Fruit fly (Drosophila melanogaster) whole organism, embryonic: ENCODE measurements around the gene CG34117.

ENCODE experiments used
- CG10431 ChIP-seq: fragments of 200-800 bp; sonication (Bioruptor generic); optimal IDR thresholded peaks from 3 replicates; lab custom pipeline; 2018; ENCODE audit warnings: missing biosample characterization, mild to moderate bottlenecking, missing genetic modification characterization
- CG12236 ChIP-seq: fragments of 200-800 bp; sonication (Bioruptor generic); optimal IDR thresholded peaks from 2 replicates; lab custom pipeline; 2016; ENCODE audit warnings: missing biosample characterization, missing genetic modification characterization
- CG12299 ChIP-seq: fragments of 200-800 bp; sonication (Bioruptor generic); optimal IDR thresholded peaks from 2 replicates; lab custom pipeline; 2018; ENCODE audit warnings: missing biosample characterization, mild to moderate bottlenecking, missing genetic modification characterization
- CG12391 ChIP-seq: fragments of 200-800 bp; sonication (Bioruptor generic); optimal IDR thresholded peaks from 3 replicates; lab custom pipeline; 2018; ENCODE audit warnings: missing biosample characterization, mild to moderate bottlenecking, missing genetic modification characterization, moderate library complexity
- CG13894 ChIP-seq: fragments of 200-800 bp; sonication (Bioruptor generic); optimal IDR thresholded peaks from 3 replicates; lab custom pipeline; 2018; ENCODE audit warnings: missing biosample characterization, mild to moderate bottlenecking, missing genetic modification characterization, moderate library complexity
- CG14050 ChIP-seq: fragments of 200-800 bp; sonication (Bioruptor generic); IDR thresholded peaks from 3 replicates; pipeline ENCODE4 v1.3.6; 2022; ENCODE audit warnings: missing biosample characterization, missing genetic modification characterization
- CG16813 ChIP-seq: fragments of 200-800 bp; sonication (Bioruptor generic); IDR thresholded peaks from 3 replicates; pipeline ENCODE4 v1.3.6; 2022; ENCODE audit warnings: missing biosample characterization, missing genetic modification characterization; ENCODE audit not compliant: partially characterized antibody
- CG17328 ChIP-seq: fragments of 200-800 bp; sonication (Bioruptor generic); IDR thresholded peaks from 2 replicates; pipeline ENCODE4 v1.3.6; 2022; ENCODE audit warnings: missing biosample characterization, missing genetic modification characterization
- CG17829 ChIP-seq: fragments of 200-800 bp; optimal IDR thresholded peaks from 2 replicates; lab custom pipeline; 2019; ENCODE audit warnings: missing biosample characterization, mild to moderate bottlenecking, missing genetic modification characterization, moderate library complexity
- CG17912 ChIP-seq: fragments of 200-800 bp; sonication (Bioruptor generic); optimal IDR thresholded peaks from 2 replicates; lab custom pipeline; 2018; ENCODE audit warnings: missing biosample characterization, mild to moderate bottlenecking, missing genetic modification characterization
- CG3065 ChIP-seq: fragments of 200-800 bp; sonication (Bioruptor generic); optimal IDR thresholded peaks from 2 replicates; lab custom pipeline; 2016; ENCODE audit warnings: missing biosample characterization, missing genetic modification characterization
- CG3281 ChIP-seq: fragments of 200-800 bp; sonication (Bioruptor generic); optimal IDR thresholded peaks from 3 replicates; lab custom pipeline; 2017; ENCODE audit warnings: missing biosample characterization, mild to moderate bottlenecking, missing genetic modification characterization
- CG33213 ChIP-seq: fragments of 200-800 bp; sonication (Bioruptor generic); optimal IDR thresholded peaks from 3 replicates; lab custom pipeline; 2016; ENCODE audit warnings: missing biosample characterization, missing genetic modification characterization
- CG43689 ChIP-seq: fragments of 200-800 bp; sonication (Bioruptor generic); IDR thresholded peaks from 2 replicates; pipeline ENCODE4 v1.3.6; 2022; ENCODE audit warnings: missing biosample characterization, missing genetic modification characterization
- CG4820 ChIP-seq: fragments of 200-800 bp; sonication (Bioruptor generic); optimal IDR thresholded peaks from 3 replicates; lab custom pipeline; 2016; ENCODE audit warnings: missing biosample characterization, missing genetic modification characterization
- CG6683 ChIP-seq: fragments of 200-800 bp; sonication (Bioruptor generic); optimal IDR thresholded peaks from 2 replicates; lab custom pipeline; 2017; ENCODE audit warnings: missing biosample characterization, mild to moderate bottlenecking, missing genetic modification characterization, missing genetic modification reagents
- CG8089 ChIP-seq: fragments of 200-800 bp; sonication (Bioruptor generic); optimal IDR thresholded peaks from 3 replicates; lab custom pipeline; 2016; ENCODE audit warnings: missing biosample characterization, missing genetic modification characterization
- Camta ChIP-seq: fragments of 200-800 bp; sonication (Bioruptor generic); optimal IDR thresholded peaks from 2 replicates; lab custom pipeline; 2016; ENCODE audit warnings: missing biosample characterization, missing genetic modification characterization
- CrebB ChIP-seq: fragments of 200-800 bp; sonication (Bioruptor generic); optimal IDR thresholded peaks from 3 replicates; lab custom pipeline; 2018; ENCODE audit warnings: missing biosample characterization, mild to moderate bottlenecking, missing genetic modification characterization
- Drgx ChIP-seq: fragments of 200-800 bp; sonication (Bioruptor generic); IDR thresholded peaks from 2 replicates; pipeline ENCODE4 v1.3.6; 2022; ENCODE audit warnings: missing biosample characterization, missing genetic modification characterization
- GATAe ChIP-seq: fragments of 200-800 bp; sonication (Bioruptor generic); conservative IDR thresholded peaks from 2 replicates; pipeline ENCODE4 v1.3.6; 2022; ENCODE audit warnings: missing biosample characterization, missing genetic modification characterization
- Gug ChIP-seq: fragments of 200-800 bp; sonication (Bioruptor generic); IDR thresholded peaks from 4 replicates; pipeline ENCODE4 v1.3.6; 2022; ENCODE audit warnings: missing biosample characterization, missing genetic modification characterization
- HHEX ChIP-seq: fragments of 200-800 bp; sonication (Bioruptor generic); optimal IDR thresholded peaks from 3 replicates; lab custom pipeline; 2017; ENCODE audit warnings: missing biosample characterization, mild to moderate bottlenecking, missing genetic modification characterization, missing genetic modification reagents
- HLH3B ChIP-seq: fragments of 200-800 bp; sonication (Bioruptor generic); IDR thresholded peaks from 2 replicates; pipeline ENCODE4 v1.3.6; 2022; ENCODE audit warnings: missing biosample characterization, missing genetic modification characterization
- HLH4C ChIP-seq: fragments of 200-800 bp; sonication (Bioruptor generic); IDR thresholded peaks from 3 replicates; pipeline ENCODE4 v1.3.6; 2022; ENCODE audit warnings: missing biosample characterization, missing genetic modification characterization; ENCODE audit not compliant: partially characterized antibody
- Hr51 ChIP-seq, 2 experiments: fragments of 200-800 bp; sonication (Bioruptor generic); optimal IDR thresholded peaks; 2 replicates in 1 of 2; 3 replicates in 1 of 2; lab custom pipeline; 2016 to 2018; ENCODE audit warnings: missing biosample characterization in 2 of 2, missing genetic modification characterization in 2 of 2, mild to moderate bottlenecking in 1 of 2, moderate library complexity in 1 of 2
- Jarid2 ChIP-seq: fragments of 200-800 bp; sonication (Bioruptor generic); optimal IDR thresholded peaks from 3 replicates; lab custom pipeline; 2017; ENCODE audit warnings: mild to moderate bottlenecking, missing biosample characterization, missing genetic modification reagents, missing genetic modification characterization
- Lhr ChIP-seq: fragments of 200-800 bp; sonication (Bioruptor generic); optimal IDR thresholded peaks from 3 replicates; lab custom pipeline; 2017; ENCODE audit warnings: mild to moderate bottlenecking, missing biosample characterization, missing genetic modification reagents, missing genetic modification characterization
- NFAT ChIP-seq: fragments of 200-800 bp; sonication (Bioruptor generic); IDR thresholded peaks from 2 replicates; pipeline ENCODE4 v1.3.6; 2022; ENCODE audit warnings: missing biosample characterization, missing genetic modification characterization
- Opbp ChIP-seq: fragments of 200-800 bp; sonication (Bioruptor generic); IDR thresholded peaks from 3 replicates; pipeline ENCODE4 v1.3.6; 2022; ENCODE audit warnings: missing biosample characterization, missing genetic modification characterization; ENCODE audit not compliant: partially characterized antibody
- PHDP ChIP-seq: fragments of 200-800 bp; sonication (Bioruptor generic); optimal IDR thresholded peaks from 3 replicates; lab custom pipeline; 2018; ENCODE audit warnings: missing biosample characterization, mild to moderate bottlenecking, missing genetic modification characterization, moderate library complexity
- Ptx1 ChIP-seq: fragments of 200-800 bp; sonication (Bioruptor generic); IDR thresholded peaks from 2 replicates; pipeline ENCODE4 v1.3.6; 2022; ENCODE audit warnings: missing biosample characterization, missing genetic modification characterization
- Rfx ChIP-seq: fragments of 200-800 bp; sonication (Bioruptor generic); IDR thresholded peaks from 2 replicates; pipeline ENCODE4 v1.3.6; 2022; ENCODE audit warnings: missing biosample characterization, missing genetic modification characterization
- Spps ChIP-seq: fragments of 200-800 bp; sonication (Bioruptor generic); optimal IDR thresholded peaks from 2 replicates; lab custom pipeline; 2018; ENCODE audit warnings: missing biosample characterization, mild to moderate bottlenecking, missing genetic modification characterization
- Sry-δ ChIP-seq: fragments of 200-800 bp; sonication (Bioruptor generic); optimal IDR thresholded peaks from 2 replicates; lab custom pipeline; 2016; ENCODE audit warnings: missing biosample characterization, missing genetic modification characterization
- Stat92E ChIP-seq, 3 experiments: fragments of >200 bp in 2 of 3; fragments of 200-800 bp in 1 of 3; sonication (Bioruptor generic) in 1 of 3; optimal IDR thresholded peaks; 2 replicates each; lab custom pipeline; 2017 to 2019; ENCODE audit warnings: missing biosample characterization in 3 of 3, missing genetic modification characterization in 3 of 3, mild to moderate bottlenecking in 1 of 3, moderate library complexity in 1 of 3
- aop ChIP-seq: fragments of 200-800 bp; sonication (Bioruptor generic); IDR thresholded peaks from 2 replicates; pipeline ENCODE4 v1.3.6; 2022; ENCODE audit warnings: missing biosample characterization, missing genetic modification characterization
- cas ChIP-seq: fragments of 200-800 bp; sonication (Bioruptor generic); IDR thresholded peaks from 2 replicates; pipeline ENCODE4 v1.3.6; 2022; ENCODE audit warnings: missing biosample characterization, missing genetic modification characterization
- crc ChIP-seq: fragments of 200-800 bp; sonication (Bioruptor generic); optimal IDR thresholded peaks from 2 replicates; lab custom pipeline; 2016; ENCODE audit warnings: missing biosample characterization, missing genetic modification characterization
- dimm ChIP-seq: fragments of 200-800 bp; sonication (Bioruptor generic); IDR thresholded peaks from 2 replicates; pipeline ENCODE4 v1.3.6; 2022; ENCODE audit warnings: missing biosample characterization, missing genetic modification characterization
- dmrt11E ChIP-seq: fragments of 200-800 bp; sonication (Bioruptor generic); optimal IDR thresholded peaks from 3 replicates; lab custom pipeline; 2018; ENCODE audit warnings: missing biosample characterization, mild to moderate bottlenecking, missing genetic modification characterization, moderate library complexity
- fd102C ChIP-seq: fragments of 200-800 bp; sonication (Bioruptor generic); optimal IDR thresholded peaks from 2 replicates; lab custom pipeline; 2018; ENCODE audit warnings: missing biosample characterization, mild to moderate bottlenecking, missing genetic modification characterization, moderate library complexity
- grau ChIP-seq: fragments of 200-800 bp; optimal IDR thresholded peaks from 3 replicates; lab custom pipeline; 2019; ENCODE audit warnings: missing biosample characterization, mild to moderate bottlenecking, missing genetic modification characterization, moderate library complexity
- grn ChIP-seq: fragments of 200-800 bp; sonication (Bioruptor generic); optimal IDR thresholded peaks from 3 replicates; lab custom pipeline; 2017; ENCODE audit warnings: missing biosample characterization, missing genetic modification characterization
- insv ChIP-seq, 2 experiments: fragments of 200-800 bp; sonication (Bioruptor generic); optimal IDR thresholded peaks; 3 replicates each; lab custom pipeline; 2016 to 2018; ENCODE audit warnings: missing biosample characterization in 2 of 2, missing genetic modification characterization in 2 of 2
- nmo ChIP-seq: fragments of 200-800 bp; sonication (Bioruptor generic); optimal IDR thresholded peaks from 2 replicates; lab custom pipeline; 2018; ENCODE audit warnings: missing biosample characterization, mild to moderate bottlenecking, missing genetic modification characterization, moderate library complexity
- odd ChIP-seq: fragments of 200-800 bp; sonication (Bioruptor generic); optimal IDR thresholded peaks from 2 replicates; lab custom pipeline; 2017; ENCODE audit warnings: missing biosample characterization, mild to moderate bottlenecking, missing genetic modification characterization
- pfk ChIP-seq: fragments of 200-800 bp; sonication (Bioruptor generic); optimal IDR thresholded peaks from 2 replicates; lab custom pipeline; 2018; ENCODE audit warnings: missing biosample characterization, mild to moderate bottlenecking, missing genetic modification characterization, moderate library complexity
- row ChIP-seq: fragments of 200-800 bp; sonication (Bioruptor generic); IDR thresholded peaks from 3 replicates; pipeline ENCODE4 v1.3.6; 2022; ENCODE audit warnings: missing biosample characterization, missing genetic modification characterization
- usp ChIP-seq: fragments of >200 bp; optimal IDR thresholded peaks from 2 replicates; lab custom pipeline; 2017; ENCODE audit warnings: missing biosample characterization, missing genetic modification characterization
- wek ChIP-seq: fragments of 200-800 bp; sonication (Bioruptor generic); optimal IDR thresholded peaks from 3 replicates; lab custom pipeline; 2018; ENCODE audit warnings: missing biosample characterization, mild to moderate bottlenecking, missing genetic modification characterization, moderate library complexity

Gene CG34117

dm6 chr3R:9353276-9353652 is 46.6 kb downstream of the CG34117 start (continued):
- TF ChIP-seq nmo (GFP tag; lab: Kevin White, UChicago) (peak; percentile 93), CG12391 (tag; lab: Kevin White, UChicago) (peak; percentile 95), insv (GFP tag; optimal IDR thresholded peaks at IDR 0.05; lab: Kevin White, UChicago) (peak in 1 of 2 experiments; percentile 28), Rfx (GFP tag; lab: Robert Waterston, UW) (no peak), GATAe (GFP tag; lab: Robert Waterston, UW) (no peak), CG8089 (GFP tag; lab: Kevin White, UChicago) (peak; percentile 9), Gug (peak; percentile 55; the same call in 1 of the 4 replicates), Jarid2 (GFP tag; lab: Kevin White, UChicago) (no peak), Spps (tag; lab: Kevin White, UChicago) (peak; percentile 84), dmrt11E (tag; lab: Kevin White, UChicago) (peak; percentile 84), row (no peak), CG4820 (GFP tag; lab: Kevin White, UChicago) (peak; percentile 74), Stat92E (GFP tag; optimal IDR thresholded peaks at IDR 0.05; lab: Kevin White, UChicago) (peak in 1 of 3 experiments; percentile 45), HHEX (GFP tag; lab: Kevin White, UChicago) (peak; percentile 87), CrebB (tag; lab: Kevin White, UChicago) (no peak), grn (GFP tag; lab: Kevin White, UChicago) (peak; percentile 42), Hr51 (GFP tag; optimal IDR thresholded peaks at IDR 0.05; lab: Kevin White, UChicago) (peak; percentile 42 to 95), CG17829 (tag; lab: Kevin White, UChicago) (peak; percentile 93), cas (GFP tag; lab: Robert Waterston, UW) (no peak), CG43689 (GFP tag; lab: Robert Waterston, UW) (no peak), Lhr (GFP tag; lab: Kevin White, UChicago) (no peak), CG12299 (tag; lab: Kevin White, UChicago) (peak; percentile 83), odd (GFP tag; lab: Kevin White, UChicago) (peak; percentile 87), grau (peak; percentile 89), Opbp (GFP tag; lab: Robert Waterston, UW) (no peak), CG13894 (tag; lab: Kevin White, UChicago) (peak; percentile 23), CG6683 (GFP tag; lab: Kevin White, UChicago) (peak; percentile 63), Drgx (GFP tag; lab: Robert Waterston, UW) (no peak), CG3065 (peak; percentile 58), CG17912 (GFP tag; lab: Kevin White, UChicago) (no peak), Camta (GFP tag; lab: Kevin White, UChicago) (peak; percentile 27), pfk (GFP tag; lab: Kevin White, UChicago) (no peak), NFAT (GFP tag; lab: Robert Waterston, UW) (no peak), aop (GFP tag; lab: Robert Waterston, UW) (no peak), crc (GFP tag; lab: Kevin White, UChicago) (no peak), Sry-δ (GFP tag; lab: Kevin White, UChicago) (no peak), usp (no peak), CG12236 (GFP tag; lab: Kevin White, UChicago) (no peak), Ptx1 (GFP tag; lab: Robert Waterston, UW) (no peak), CG17328 (GFP tag; lab: Robert Waterston, UW) (no peak), CG16813 (GFP tag; lab: Robert Waterston, UW) (no peak), CG3281 (peak; percentile 86), HLH4C (GFP tag; lab: Robert Waterston, UW) (no peak), HLH3B (GFP tag; lab: Robert Waterston, UW) (no peak), CG10431 (GFP tag; lab: Kevin White, UChicago) (peak; percentile 77), dimm (GFP tag; lab: Robert Waterston, UW) (no peak), CG14050 (no peak), fd102C (no peak), PHDP (tag; lab: Kevin White, UChicago) (peak; percentile 92), CG33213 (peak; percentile 6), wek (GFP tag; lab: Kevin White, UChicago) (no peak)
